Fruit fly (Drosophila melanogaster) whole organism, embryonic: Measurements from ENCODE around the gene CG16753.

Experiments used
- Abd-B ChIP-seq: fragments of 200-800 bp; sonication (Bioruptor generic); optimal IDR thresholded peaks from 2 replicates; lab custom pipeline; 2018; ENCODE audit warnings: missing biosample characterization, mild to moderate bottlenecking, missing genetic modification characterization, moderate library complexity
- Aef1 ChIP-seq: fragments of 200-800 bp; sonication (Bioruptor generic); IDR thresholded peaks from 3 replicates; pipeline ENCODE4 v1.3.6; 2022; ENCODE audit warnings: missing biosample characterization, missing genetic modification characterization
- BEAF-32 ChIP-seq: fragments of 200-800 bp; sonication (Bioruptor generic); optimal IDR thresholded peaks from 3 replicates; lab custom pipeline; 2017; ENCODE audit warnings: missing biosample characterization, missing genetic modification characterization, mild to moderate bottlenecking, moderate library complexity, missing genetic modification reagents
- BtbVII ChIP-seq: fragments of 200-800 bp; sonication (Bioruptor generic); optimal IDR thresholded peaks from 3 replicates; lab custom pipeline; 2017; ENCODE audit warnings: missing biosample characterization, mild to moderate bottlenecking, missing genetic modification characterization
- CG11247 ChIP-seq: fragments of 200-800 bp; sonication (Bioruptor generic); IDR thresholded peaks from 2 replicates; pipeline ENCODE4 v1.3.6; 2022; ENCODE audit warnings: missing biosample characterization, missing genetic modification characterization
- CG11695 ChIP-seq: fragments of 200-800 bp; sonication (Bioruptor generic); IDR thresholded peaks from 3 replicates; pipeline ENCODE4 v1.3.6; 2022; ENCODE audit warnings: missing biosample characterization, missing genetic modification characterization
- CG12391 ChIP-seq: fragments of 200-800 bp; sonication (Bioruptor generic); optimal IDR thresholded peaks from 3 replicates; lab custom pipeline; 2018; ENCODE audit warnings: missing biosample characterization, mild to moderate bottlenecking, missing genetic modification characterization, moderate library complexity
- CG14441 ChIP-seq: fragments of 200-800 bp; sonication (Bioruptor generic); IDR thresholded peaks from 2 replicates; pipeline ENCODE4 v1.3.6; 2022; ENCODE audit warnings: missing biosample characterization, missing genetic modification characterization
- CG2116 ChIP-seq: fragments of 200-800 bp; sonication (Bioruptor generic); optimal IDR thresholded peaks from 3 replicates; lab custom pipeline; 2018; ENCODE audit warnings: missing biosample characterization, mild to moderate bottlenecking, missing genetic modification characterization
- CG3281 ChIP-seq: fragments of 200-800 bp; sonication (Bioruptor generic); optimal IDR thresholded peaks from 3 replicates; lab custom pipeline; 2017; ENCODE audit warnings: missing biosample characterization, mild to moderate bottlenecking, missing genetic modification characterization
- CG33213 ChIP-seq: fragments of 200-800 bp; sonication (Bioruptor generic); optimal IDR thresholded peaks from 3 replicates; lab custom pipeline; 2016; ENCODE audit warnings: missing biosample characterization, missing genetic modification characterization
- CG3407 ChIP-seq: fragments of 200-800 bp; sonication (Bioruptor generic); optimal IDR thresholded peaks from 2 replicates; lab custom pipeline; 2018; ENCODE audit warnings: missing biosample characterization, mild to moderate bottlenecking, missing genetic modification characterization
- CG34376 ChIP-seq: fragments of 200-800 bp; sonication (Bioruptor generic); optimal IDR thresholded peaks from 2 replicates; lab custom pipeline; 2018; ENCODE audit warnings: missing biosample characterization, mild to moderate bottlenecking, missing genetic modification characterization
- CG34422 ChIP-seq: fragments of 200-800 bp; sonication (Bioruptor generic); IDR thresholded peaks from 3 replicates; pipeline ENCODE4 v1.3.6; 2022; ENCODE audit warnings: missing biosample characterization, missing genetic modification characterization
- CG6654 ChIP-seq: fragments of 200-800 bp; sonication (Bioruptor generic); optimal IDR thresholded peaks from 2 replicates; lab custom pipeline; 2017; ENCODE audit warnings: missing biosample characterization, mild to moderate bottlenecking, missing genetic modification characterization
- CG6765 ChIP-seq: fragments of 200-800 bp; sonication (Bioruptor generic); optimal IDR thresholded peaks from 3 replicates; lab custom pipeline; 2017; ENCODE audit warnings: missing biosample characterization, mild to moderate bottlenecking, missing genetic modification characterization
- CG7556 ChIP-seq: fragments of 200-800 bp; sonication (Bioruptor generic); optimal IDR thresholded peaks from 2 replicates; lab custom pipeline; 2017; ENCODE audit warnings: missing biosample characterization, mild to moderate bottlenecking, missing genetic modification characterization
- CG7987 ChIP-seq: fragments of 200-800 bp; sonication (Bioruptor generic); optimal IDR thresholded peaks from 2 replicates; lab custom pipeline; 2018; ENCODE audit warnings: missing biosample characterization, mild to moderate bottlenecking, missing genetic modification characterization, moderate library complexity
- CG9797 ChIP-seq: fragments of 200-800 bp; sonication (Bioruptor generic); optimal IDR thresholded peaks from 3 replicates; lab custom pipeline; 2018; ENCODE audit warnings: missing biosample characterization, mild to moderate bottlenecking, missing genetic modification characterization
- GATAe ChIP-seq: fragments of 200-800 bp; sonication (Bioruptor generic); conservative IDR thresholded peaks from 2 replicates; pipeline ENCODE4 v1.3.6; 2022; ENCODE audit warnings: missing biosample characterization, missing genetic modification characterization
- Gsc ChIP-seq: fragments of 200-800 bp; sonication (Bioruptor generic); IDR thresholded peaks from 2 replicates; pipeline ENCODE4 v1.3.6; 2022; ENCODE audit warnings: missing biosample characterization, missing genetic modification characterization
- H15 ChIP-seq: fragments of 200-800 bp; sonication (Bioruptor generic); IDR thresholded peaks from 3 replicates; pipeline ENCODE4 v1.3.6; 2022; ENCODE audit warnings: missing biosample characterization, missing genetic modification characterization
- Hr51 ChIP-seq, 2 experiments: fragments of 200-800 bp; sonication (Bioruptor generic); optimal IDR thresholded peaks; 2 replicates in 1 of 2; 3 replicates in 1 of 2; lab custom pipeline; 2016 to 2018; ENCODE audit warnings: missing biosample characterization in 2 of 2, missing genetic modification characterization in 2 of 2, mild to moderate bottlenecking in 1 of 2, moderate library complexity in 1 of 2
- Jarid2 ChIP-seq: fragments of 200-800 bp; sonication (Bioruptor generic); optimal IDR thresholded peaks from 3 replicates; lab custom pipeline; 2017; ENCODE audit warnings: mild to moderate bottlenecking, missing biosample characterization, missing genetic modification reagents, missing genetic modification characterization
- Lpt ChIP-seq: fragments of >200 bp; optimal IDR thresholded peaks from 2 replicates; lab custom pipeline; 2018; ENCODE audit warnings: missing biosample characterization, missing genetic modification characterization
- Rx ChIP-seq: fragments of 200-800 bp; sonication (Bioruptor generic); IDR thresholded peaks from 2 replicates; pipeline ENCODE4 v1.3.6; 2022; ENCODE audit warnings: missing biosample characterization, missing genetic modification characterization
- Sox100B ChIP-seq: fragments of 200-800 bp; sonication (Bioruptor generic); optimal IDR thresholded peaks from 3 replicates; lab custom pipeline; 2018; ENCODE audit warnings: missing biosample characterization, mild to moderate bottlenecking, missing genetic modification characterization
- Trl ChIP-seq, 3 experiments: fragments of >200 bp in 2 of 3; fragments of 200-800 bp in 1 of 3; sonication (Bioruptor generic) in 1 of 3; optimal IDR thresholded peaks; 2 replicates in 1 of 3; 3 replicates in 2 of 3; lab custom pipeline; 2016 to 2017; ENCODE audit warnings: missing biosample characterization in 1 of 3, missing genetic modification characterization in 1 of 3
- bab2 ChIP-seq: fragments of 200-800 bp; sonication (Bioruptor generic); optimal IDR thresholded peaks from 2 replicates; lab custom pipeline; 2016; ENCODE audit warnings: missing biosample characterization, missing genetic modification characterization
- bigmax ChIP-seq: fragments of 200-800 bp; sonication (Bioruptor generic); optimal IDR thresholded peaks from 2 replicates; lab custom pipeline; 2018; ENCODE audit warnings: missing biosample characterization, mild to moderate bottlenecking, missing genetic modification characterization
- bowl ChIP-seq: fragments of 200-800 bp; sonication (Bioruptor generic); IDR thresholded peaks from 2 replicates; pipeline ENCODE4 v1.3.6; 2022; ENCODE audit warnings: missing biosample characterization, missing genetic modification characterization
- caup ChIP-seq: fragments of 200-800 bp; sonication (Bioruptor generic); optimal IDR thresholded peaks from 3 replicates; lab custom pipeline; 2017; ENCODE audit warnings: missing biosample characterization, mild to moderate bottlenecking, missing genetic modification characterization, moderate library complexity; ENCODE audit not compliant: severe bottlenecking
- crol ChIP-seq: fragments of 200-800 bp; sonication (Bioruptor generic); IDR thresholded peaks from 2 replicates; pipeline ENCODE4 v1.3.6; 2022; ENCODE audit warnings: missing biosample characterization, missing genetic modification characterization
- dmrt99B ChIP-seq: fragments of 200-800 bp; sonication (Bioruptor generic); optimal IDR thresholded peaks from 2 replicates; lab custom pipeline; 2018; ENCODE audit warnings: missing biosample characterization, mild to moderate bottlenecking, missing genetic modification characterization, moderate library complexity
- dpn ChIP-seq, 2 experiments: fragments of 200-800 bp; sonication (Bioruptor generic); optimal IDR thresholded peaks; 3 replicates each; lab custom pipeline; 2016; ENCODE audit warnings: missing biosample characterization in 2 of 2, missing genetic modification characterization in 2 of 2
- emc ChIP-seq: fragments of 200-800 bp; sonication (Bioruptor generic); optimal IDR thresholded peaks from 2 replicates; lab custom pipeline; 2016; ENCODE audit warnings: missing biosample characterization, missing genetic modification characterization
- en ChIP-seq: fragments of 200-800 bp; sonication (Bioruptor generic); optimal IDR thresholded peaks from 2 replicates; lab custom pipeline; 2016; ENCODE audit warnings: missing biosample characterization, missing genetic modification characterization
- fd3F ChIP-seq: fragments of 200-800 bp; sonication (Bioruptor generic); optimal IDR thresholded peaks from 2 replicates; lab custom pipeline; 2018; ENCODE audit warnings: missing biosample characterization, mild to moderate bottlenecking, missing genetic modification characterization, moderate library complexity
- hkb ChIP-seq, 2 experiments: fragments of 200-800 bp in 1 of 2; fragments of >200 bp in 1 of 2; sonication (Bioruptor generic) in 1 of 2; IDR thresholded peaks in 1 of 2; optimal IDR thresholded peaks in 1 of 2; 2 replicates each; pipeline versions ENCODE4 v1.3.6 to Lab custom; 2017 to 2022; ENCODE audit warnings: missing biosample characterization in 1 of 2, missing genetic modification characterization in 1 of 2
- jumu ChIP-seq: fragments of 200-800 bp; sonication (Bioruptor generic); optimal IDR thresholded peaks from 3 replicates; lab custom pipeline; 2016; ENCODE audit warnings: missing biosample characterization, missing genetic modification characterization
- prd ChIP-seq, 3 experiments: fragments of >200 bp in 2 of 3; fragments of 200-800 bp in 1 of 3; sonication (Bioruptor generic) in 1 of 3; optimal IDR thresholded peaks in 2 of 3; IDR thresholded peaks in 1 of 3; 2 replicates in 2 of 3; 3 replicates in 1 of 3; pipeline versions ENCODE4 v1.3.6 to Lab custom; 2017 to 2022; ENCODE audit warnings: missing biosample characterization in 1 of 3, missing genetic modification characterization in 1 of 3
- schlank ChIP-seq: fragments of 200-800 bp; sonication (Bioruptor generic); optimal IDR thresholded peaks from 2 replicates; lab custom pipeline; 2018; ENCODE audit warnings: missing biosample characterization, mild to moderate bottlenecking, missing genetic modification characterization
- sd ChIP-seq: fragments of 200-800 bp; sonication (Bioruptor generic); optimal IDR thresholded peaks from 3 replicates; lab custom pipeline; 2018; ENCODE audit warnings: missing biosample characterization, mild to moderate bottlenecking, missing genetic modification characterization, moderate library complexity
- stc ChIP-seq: fragments of 200-800 bp; sonication (Bioruptor generic); IDR thresholded peaks from 2 replicates; pipeline ENCODE4 v1.3.6; 2022; ENCODE audit warnings: missing biosample characterization, missing genetic modification characterization
- toy ChIP-seq: fragments of 200-800 bp; sonication (Bioruptor generic); IDR thresholded peaks from 2 replicates; pipeline ENCODE4 v1.3.6; 2022; ENCODE audit warnings: missing biosample characterization, missing genetic modification characterization
- ttk ChIP-seq: fragments of 200-800 bp; sonication (Bioruptor generic); IDR thresholded peaks from 2 replicates; pipeline ENCODE4 v2.1.2; 2022; ENCODE audit warnings: missing biosample characterization, missing genetic modification characterization

CG16753 gene

DNA sequence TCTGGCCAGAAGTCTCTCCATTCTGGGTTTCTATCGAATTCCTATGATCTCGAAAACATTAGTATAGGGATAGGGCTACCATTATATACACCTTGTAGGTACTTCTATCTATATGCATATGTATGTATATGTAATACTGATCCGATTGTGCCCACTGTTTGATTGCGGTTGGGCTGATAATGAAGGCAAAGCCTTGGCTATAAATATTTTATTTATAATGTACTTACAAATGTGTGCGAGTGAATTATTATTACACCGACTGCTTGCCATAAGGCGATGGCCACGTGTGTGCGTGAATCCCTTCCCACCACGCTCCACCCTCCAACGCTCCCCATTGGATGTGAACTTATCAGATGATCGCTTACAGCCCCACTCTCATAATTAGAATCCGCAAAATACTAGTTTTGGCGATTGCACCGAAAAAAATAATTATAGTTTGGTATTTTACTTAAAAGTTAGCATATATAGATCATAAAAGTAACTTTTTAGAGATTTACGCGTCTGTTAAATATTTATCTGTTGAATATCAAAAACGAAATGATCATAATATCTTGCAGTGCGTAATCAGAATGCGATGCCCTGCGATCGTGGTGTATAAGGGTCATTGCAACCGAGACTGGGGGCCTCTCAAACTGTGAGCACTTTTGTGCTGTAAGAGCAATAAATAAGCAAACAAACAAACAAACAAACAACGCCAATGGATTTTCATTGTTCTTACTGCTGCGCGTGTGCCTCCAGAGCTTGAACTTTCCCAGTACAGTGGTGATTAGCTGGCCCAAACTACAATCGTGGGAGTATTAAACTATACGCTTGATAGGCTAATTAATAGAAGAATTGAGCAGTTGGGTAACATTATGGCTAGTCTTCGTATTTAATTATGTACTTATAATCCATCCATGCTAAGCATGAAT lies 25.5 kb downstream of the CG16753 start (continued):
- TF ChIP-seq hkb (optimal IDR thresholded peaks at IDR 0.05; lab: Kevin White, UChicago) (no peak), hkb (GFP tag; IDR thresholded peaks at IDR 0.05; lab: Robert Waterston, UW) (peak; percentile 49; the same call in 1 of the 2 replicates), bowl (GFP tag; lab: Robert Waterston, UW) (no peak), CG34422 (0 out of 3 replicates have a peak, but pooled peaks have one; percentile 43), Trl (optimal IDR thresholded peaks at IDR 0.05; lab: Kevin White, UChicago) (no peak), Trl (GFP tag; optimal IDR thresholded peaks at IDR 0.05; lab: Kevin White, UChicago) (no peak), CG14441 (GFP tag; lab: Robert Waterston, UW) (peak; percentile 57), CG3407 (GFP tag; lab: Kevin White, UChicago) (peak; percentile 51), GATAe (GFP tag; lab: Robert Waterston, UW) (peak; percentile 57; the same call in 1 of the 2 replicates), Sox100B (peak; percentile 38), CG2116 (no peak), fd3F (no peak), bigmax (GFP tag; lab: Kevin White, UChicago) (no peak), emc (GFP tag; lab: Kevin White, UChicago) (no peak), toy (no peak), schlank (tag; lab: Kevin White, UChicago) (no peak), H15 (GFP tag; lab: Robert Waterston, UW) (peak; percentile 52; the same call in 1 of the 3 replicates), sd (tag; lab: Kevin White, UChicago) (peak; percentile 67), stc (peak; percentile 53), CG7987 (GFP tag; lab: Kevin White, UChicago) (peak; percentile 29), ttk (GFP tag; lab: Robert Waterston, UW) (0 out of 2 replicates have a peak, but pooled peaks have one; percentile 6), crol (GFP tag; lab: Robert Waterston, UW) (peak; percentile 77), dpn (GFP tag; optimal IDR thresholded peaks at IDR 0.05; lab: Kevin White, UChicago) (no peak), Gsc (GFP tag; lab: Robert Waterston, UW) (no peak), bab2 (GFP tag; lab: Kevin White, UChicago) (peak; percentile 41), CG6654 (peak; percentile 95), Rx (GFP tag; lab: Robert Waterston, UW) (0 out of 2 replicates have a peak, but pooled peaks have one; percentile 32), CG11247 (no peak), CG9797 (no peak), en (GFP tag; lab: Kevin White, UChicago) (peak; percentile 13), prd (optimal IDR thresholded peaks at IDR 0.05; lab: Kevin White, UChicago) (no peak), prd (GFP tag; IDR thresholded peaks at IDR 0.05; lab: Robert Waterston, UW) (peak; percentile 46; the same call in 2 of the 3 replicates), CG7556 (GFP tag; lab: Kevin White, UChicago) (peak; percentile 20), CG34376 (GFP tag; lab: Kevin White, UChicago) (peak; percentile 98), CG11695 (GFP tag; lab: Robert Waterston, UW) (peak; percentile 66; the same call in 1 of the 3 replicates), BtbVII (peak; percentile 34), BEAF-32 (GFP tag; lab: Kevin White, UChicago) (no peak), CG12391 (tag; lab: Kevin White, UChicago) (no peak), jumu (no peak), CG3281 (GFP tag; lab: Kevin White, UChicago) (peak; percentile 44), Hr51 (GFP tag; optimal IDR thresholded peaks at IDR 0.05; lab: Kevin White, UChicago) (no peak), caup (GFP tag; lab: Kevin White, UChicago) (peak; percentile 3), Aef1 (GFP tag; lab: Robert Waterston, UW) (peak; percentile 16; the same call in 2 of the 3 replicates), dmrt99B (tag; lab: Kevin White, UChicago) (no peak), CG33213 (peak; percentile 16), CG6765 (no peak), Jarid2 (GFP tag; lab: Kevin White, UChicago) (no peak), Lpt (no peak), Abd-B (GFP tag; lab: Kevin White, UChicago) (no peak)
